Fruit fly (Drosophila melanogaster): ENCODE data around the gene Mybbp1A.
"Not testable (repeated sequence)": the region's sequence is repeated elsewhere in the genome, so short reads cannot be mapped to it uniquely, and the experiment has no call there.

Mybbp1A gene

dm6 chrX:619220-620101 is 10.1 kb upstream of the Mybbp1A start:
- TF ChIP-seq CG17801 (GFP tag; optimal IDR thresholded peaks at IDR 0.05; ENCODE audit: partially characterized antibody) = no peak

DNA sequence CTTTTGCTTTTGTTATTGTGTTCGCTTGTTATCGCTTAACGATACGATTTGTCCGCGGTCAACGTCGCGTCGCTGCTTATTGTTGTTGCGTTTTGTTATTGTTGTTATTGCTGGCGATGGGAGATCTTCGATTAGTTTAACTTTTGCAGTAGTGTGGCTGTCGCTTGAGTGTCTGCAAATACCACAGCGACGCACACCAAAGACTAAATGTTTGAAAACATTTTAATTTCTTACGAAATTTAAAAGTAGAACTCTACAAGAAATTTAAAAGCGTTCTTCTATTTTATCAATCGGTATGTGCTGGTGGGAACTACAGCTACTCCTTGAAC is 9.5 kb upstream of the Mybbp1A start, which contains the start of gene spdi:
TSS of gene spdi (minus strand) at position 94 of the 329 bp plus-strand sequence.
- no peak for TF ChIP-seq CG17801 (GFP tag; optimal IDR thresholded peaks at IDR 0.05; ENCODE audit: partially characterized antibody)

DNA sequence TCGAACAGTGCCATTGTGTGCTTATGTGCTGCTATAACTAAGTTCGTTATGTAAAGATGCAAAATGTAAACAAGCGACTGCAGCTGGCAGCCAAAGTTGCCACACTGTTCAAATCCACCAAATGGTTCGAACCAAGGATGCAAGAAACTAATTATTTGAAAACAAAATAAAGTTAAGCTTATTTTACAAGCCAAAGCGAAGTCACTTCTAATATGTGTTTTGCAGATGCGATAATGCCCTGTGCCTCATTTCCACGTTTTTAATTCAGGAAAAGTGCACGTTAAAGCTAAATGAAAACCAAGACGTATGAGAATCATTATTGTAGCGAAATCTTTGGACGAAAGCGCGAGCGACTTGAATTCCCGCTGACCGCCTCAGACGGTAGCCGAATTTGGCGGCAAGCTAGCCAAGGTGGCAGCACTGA is 8.4 kb upstream of the Mybbp1A start, which contains the start of the genes CG13365 and Vsp37A:
TSS of gene CG13365 (minus strand) at position 84 of the 424 bp plus-strand sequence.
TSS of gene Vsp37A (plus strand) at position 399 of the 424 bp plus-strand sequence.
- TF ChIP-seq CG17801 (GFP tag; optimal IDR thresholded peaks at IDR 0.05; ENCODE audit: partially characterized antibody) = peak; percentile 5

dm6 chrX:623357-623756 is 6.2 kb upstream of the Mybbp1A start, which contains the start of gene CG13369:
CG13369 (plus strand) TSS chrX:623468.
- TF ChIP-seq CG17801 (GFP tag; optimal IDR thresholded peaks at IDR 0.05; ENCODE audit: partially characterized antibody) = no peak

dm6 chrX:625157-625627 is 4.4 kb upstream of the Mybbp1A start, which contains the start of the genes CG13364 and Hinfp:
CG13364 (minus strand) TSS chrX:625203.
Hinfp (plus strand) TSS chrX:625542.
- TF ChIP-seq CG17801 (GFP tag; optimal IDR thresholded peaks at IDR 0.05; ENCODE audit: partially characterized antibody) = peak; percentile 37

DNA sequence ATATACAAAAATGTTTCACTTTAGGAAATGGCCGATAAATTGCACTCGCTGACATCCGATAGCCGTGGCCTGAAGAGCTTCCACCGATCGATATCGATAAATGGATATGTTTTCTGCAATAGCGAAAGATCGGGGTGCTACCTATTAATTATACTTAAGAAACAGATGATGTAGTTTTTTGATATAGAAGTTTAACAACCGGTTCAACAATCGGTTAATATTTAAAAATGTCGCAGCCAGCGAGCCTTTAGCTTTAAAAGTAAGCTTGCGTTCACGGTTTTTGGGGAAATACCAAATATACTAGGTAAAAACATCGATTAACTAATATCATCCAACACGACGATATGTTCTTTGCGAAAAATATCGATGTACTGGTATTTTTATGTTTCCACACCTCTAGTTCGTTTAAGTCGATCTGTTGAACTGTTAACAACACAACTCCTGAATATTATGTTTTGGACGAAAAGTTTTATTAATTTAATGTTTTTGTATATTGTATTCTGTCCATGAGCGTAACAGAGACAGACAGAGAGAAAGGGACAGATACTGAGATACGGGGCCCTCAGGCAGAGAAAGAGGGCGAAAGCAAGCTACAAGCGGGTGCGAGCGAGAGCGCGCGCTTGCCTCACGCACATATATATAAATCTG is 6.0 kb downstream of the Mybbp1A start, which contains the start of gene Dredd:
TSS of gene Dredd (minus strand) at position 51 of the 648 bp plus-strand sequence.
- TF ChIP-seq CG17801 (GFP tag; optimal IDR thresholded peaks at IDR 0.05; ENCODE audit: partially characterized antibody) = peak; percentile 55

DNA sequence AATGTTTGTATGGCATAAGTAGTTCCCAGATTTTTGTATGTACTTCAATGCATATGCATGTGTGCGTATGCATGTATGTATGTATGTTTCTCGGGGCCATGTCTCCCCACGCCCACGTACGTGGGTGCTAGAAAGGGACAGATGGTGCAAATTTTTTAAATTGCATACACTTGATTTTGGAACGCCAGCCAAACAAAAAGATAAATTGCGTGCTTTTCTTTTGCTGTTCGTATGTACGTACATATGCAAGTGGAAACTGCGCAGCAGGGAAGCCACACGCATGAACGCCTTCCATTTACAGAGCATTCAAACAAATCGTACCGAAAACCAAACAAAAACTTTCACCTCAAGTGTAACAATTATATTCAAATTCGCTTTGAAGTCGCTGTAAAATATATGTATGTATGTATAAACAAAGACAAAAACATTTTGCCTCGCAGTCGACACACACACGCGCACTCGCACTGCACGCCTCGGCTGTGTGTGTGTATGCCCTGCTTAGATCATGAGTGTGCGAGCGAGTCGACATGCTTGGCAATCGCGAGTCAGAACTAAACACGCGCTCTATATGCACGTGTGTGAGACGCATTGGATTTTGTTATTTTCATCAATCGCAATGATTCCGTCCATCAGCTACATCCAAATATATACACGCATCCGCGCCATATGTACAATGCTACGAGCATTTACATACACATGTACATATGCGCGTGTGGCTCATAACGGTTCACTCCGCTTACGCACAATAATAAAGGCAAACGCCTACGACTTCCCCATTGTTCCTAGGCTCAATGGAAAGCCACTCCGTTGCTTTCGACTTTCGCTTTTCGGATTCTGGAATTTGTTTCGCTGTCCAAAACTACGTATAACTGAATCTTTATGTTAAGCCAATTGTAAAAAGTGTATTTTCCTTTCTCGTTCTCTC is 7.3 kb downstream of the Mybbp1A start:
- TF ChIP-seq CG17801 (GFP tag; optimal IDR thresholded peaks at IDR 0.05; ENCODE audit: partially characterized antibody) = no peak

- TF ChIP-seq CG17801 (GFP tag; optimal IDR thresholded peaks at IDR 0.05; ENCODE audit: partially characterized antibody) = not testable (repeated sequence)
Measured at dm6 chrX:644461-644860, 14.9 kb downstream of the Mybbp1A start, which contains the start of gene CG13367. CG13367 (plus strand) TSS chrX:644761.

DNA sequence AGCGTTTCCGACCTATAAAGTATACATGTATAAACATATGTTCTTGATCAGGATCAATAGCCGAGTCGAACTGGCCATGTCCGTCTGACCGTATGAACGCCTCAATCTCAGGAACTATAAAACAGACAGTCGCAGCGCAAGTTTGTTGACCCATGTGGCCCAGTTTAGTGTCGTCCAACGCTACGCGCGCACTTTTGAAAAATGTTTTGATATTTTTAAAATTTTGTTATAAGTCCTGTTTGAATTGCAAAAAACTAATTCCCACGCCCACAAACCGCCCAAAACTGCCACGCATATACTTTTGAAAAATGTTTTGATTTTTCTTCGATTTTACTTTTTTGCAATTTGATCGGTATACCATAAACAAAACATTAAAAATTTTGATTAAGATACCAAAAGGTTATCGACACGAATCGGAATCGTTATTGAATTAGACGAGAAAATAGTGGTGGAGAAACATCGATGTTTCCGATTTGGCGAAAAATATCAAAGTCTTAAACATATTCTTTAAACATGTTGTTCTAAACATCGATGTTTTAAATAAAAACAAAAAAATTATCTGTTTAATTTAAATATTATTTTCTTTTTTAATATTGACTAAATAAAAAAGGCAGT is 16.9 kb downstream of the Mybbp1A start:
- no peak for TF ChIP-seq CG17801 (GFP tag; optimal IDR thresholded peaks at IDR 0.05; ENCODE audit: partially characterized antibody)

dm6 chrX:647056-647627 is 17.6 kb downstream of the Mybbp1A start, which contains the start of gene Roc1a:
Roc1a (plus strand) TSS chrX:647304.
- no peak for TF ChIP-seq CG17801 (GFP tag; optimal IDR thresholded peaks at IDR 0.05; ENCODE audit: partially characterized antibody)

- no peak for TF ChIP-seq CG17801 (GFP tag; optimal IDR thresholded peaks at IDR 0.05; ENCODE audit: partially characterized antibody)
Measured at dm6 chrX:654221-654620, 24.6 kb downstream of the Mybbp1A start.

- TF ChIP-seq CG17801 (GFP tag; optimal IDR thresholded peaks at IDR 0.05; ENCODE audit: partially characterized antibody) = peak; percentile 97
Measured at dm6 chrX:654949-655348, 25.4 kb downstream of the Mybbp1A start.

DNA sequence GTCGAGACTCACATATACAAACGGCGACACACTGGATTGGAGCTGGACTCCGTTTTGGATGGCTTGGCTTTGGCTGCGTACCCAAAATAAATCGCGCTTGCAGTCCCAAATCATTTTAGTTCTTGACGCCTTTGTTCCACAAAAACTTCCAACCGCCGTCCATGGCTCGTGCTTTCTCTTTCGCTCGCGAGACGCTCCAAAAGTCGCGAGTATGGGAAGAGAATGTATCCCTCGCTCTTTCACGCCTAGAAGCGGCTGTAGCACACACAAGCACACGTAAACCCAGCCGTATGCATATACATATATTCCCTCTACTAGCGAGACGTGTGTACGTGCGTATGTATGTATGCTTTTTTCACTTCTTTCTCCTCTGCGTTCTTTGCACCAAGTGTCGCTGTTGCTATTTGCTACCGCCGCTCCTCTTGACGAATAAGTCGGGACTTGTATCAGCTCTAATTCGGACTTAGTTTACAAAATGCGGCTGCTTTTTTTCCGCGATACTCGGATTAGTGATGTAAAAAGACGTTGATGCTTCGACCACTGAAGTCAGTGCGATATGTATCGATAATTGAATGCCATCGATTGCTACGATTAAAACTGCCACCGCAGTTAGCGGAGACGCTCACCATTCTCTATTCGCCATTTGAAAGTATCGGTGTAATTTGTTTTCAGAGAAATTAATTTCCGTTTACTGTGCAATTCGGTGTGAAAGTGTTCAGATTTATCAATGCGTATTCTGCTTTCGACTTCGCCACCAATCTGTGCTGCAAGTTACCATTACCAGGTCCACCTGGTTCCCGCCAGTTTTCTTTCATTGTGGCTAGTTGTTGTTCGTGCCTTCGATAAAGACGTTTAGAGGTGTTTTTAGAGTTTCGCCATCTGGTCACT is 26.2 kb downstream of the Mybbp1A start, which contains the start of the genes Hmt4-20 and SkpA:
TSS of gene Hmt4-20 (minus strand) at position 542 of the 888 bp plus-strand sequence.
TSS of gene SkpA (plus strand) at position 623 of the 888 bp plus-strand sequence.
- TF ChIP-seq CG17801 (GFP tag; optimal IDR thresholded peaks at IDR 0.05; ENCODE audit: partially characterized antibody) = peak; percentile 16
